Fruit fly (Drosophila melanogaster) whole organism, adult: ENCODE results near the gene tfc.

Source experiments
- CG11617 ChIP-seq: fragments of 200-800 bp; sonication (Bioruptor generic); optimal IDR thresholded peaks from 2 replicates; lab custom pipeline; 2017; ENCODE audit warnings: mild to moderate bottlenecking, missing biosample characterization, missing genetic modification reagents, missing genetic modification characterization
- CG12768 ChIP-seq: fragments of 200-800 bp; sonication (Bioruptor generic); optimal IDR thresholded peaks from 2 replicates; lab custom pipeline; 2017; ENCODE audit warnings: missing biosample characterization, missing genetic modification characterization, mild to moderate bottlenecking, moderate library complexity, missing genetic modification reagents
- CG33017 ChIP-seq: fragments of 200-800 bp; sonication (Bioruptor generic); optimal IDR thresholded peaks from 2 replicates; lab custom pipeline; 2018; ENCODE audit warnings: missing biosample characterization, mild to moderate bottlenecking, missing genetic modification characterization, moderate library complexity
- CG5204 ChIP-seq: fragments of 200-800 bp; sonication (Bioruptor generic); optimal IDR thresholded peaks from 2 replicates; lab custom pipeline; 2016; ENCODE audit warnings: missing biosample characterization, missing genetic modification characterization
- CG7101 ChIP-seq: fragments of 200-800 bp; sonication (Bioruptor generic); optimal IDR thresholded peaks from 2 replicates; lab custom pipeline; 2018; ENCODE audit warnings: missing biosample characterization, mild to moderate bottlenecking, missing genetic modification characterization, moderate library complexity
- Clk ChIP-seq: fragments of 200-800 bp; sonication (Bioruptor generic); optimal IDR thresholded peaks from 2 replicates; lab custom pipeline; 2017; ENCODE audit warnings: missing biosample characterization, missing genetic modification characterization
- Crg-1 ChIP-seq: fragments of 200-800 bp; sonication (Bioruptor generic); optimal IDR thresholded peaks from 2 replicates; lab custom pipeline; 2016; ENCODE audit warnings: missing biosample characterization, missing genetic modification characterization
- bab1 ChIP-seq: fragments of 200-800 bp; sonication (Bioruptor generic); optimal IDR thresholded peaks from 3 replicates; lab custom pipeline; 2019; ENCODE audit warnings: missing biosample characterization, mild to moderate bottlenecking, missing genetic modification characterization, moderate library complexity
- pad ChIP-seq: fragments of 200-800 bp; sonication (Bioruptor generic); optimal IDR thresholded peaks from 3 replicates; lab custom pipeline; 2017; ENCODE audit warnings: missing biosample characterization, missing genetic modification characterization, mild to moderate bottlenecking, moderate library complexity, missing genetic modification reagents
- toe ChIP-seq: fragments of 200-800 bp; sonication (Bioruptor generic); optimal IDR thresholded peaks from 2 replicates; lab custom pipeline; 2016; ENCODE audit warnings: missing biosample characterization, missing genetic modification characterization

DNA sequence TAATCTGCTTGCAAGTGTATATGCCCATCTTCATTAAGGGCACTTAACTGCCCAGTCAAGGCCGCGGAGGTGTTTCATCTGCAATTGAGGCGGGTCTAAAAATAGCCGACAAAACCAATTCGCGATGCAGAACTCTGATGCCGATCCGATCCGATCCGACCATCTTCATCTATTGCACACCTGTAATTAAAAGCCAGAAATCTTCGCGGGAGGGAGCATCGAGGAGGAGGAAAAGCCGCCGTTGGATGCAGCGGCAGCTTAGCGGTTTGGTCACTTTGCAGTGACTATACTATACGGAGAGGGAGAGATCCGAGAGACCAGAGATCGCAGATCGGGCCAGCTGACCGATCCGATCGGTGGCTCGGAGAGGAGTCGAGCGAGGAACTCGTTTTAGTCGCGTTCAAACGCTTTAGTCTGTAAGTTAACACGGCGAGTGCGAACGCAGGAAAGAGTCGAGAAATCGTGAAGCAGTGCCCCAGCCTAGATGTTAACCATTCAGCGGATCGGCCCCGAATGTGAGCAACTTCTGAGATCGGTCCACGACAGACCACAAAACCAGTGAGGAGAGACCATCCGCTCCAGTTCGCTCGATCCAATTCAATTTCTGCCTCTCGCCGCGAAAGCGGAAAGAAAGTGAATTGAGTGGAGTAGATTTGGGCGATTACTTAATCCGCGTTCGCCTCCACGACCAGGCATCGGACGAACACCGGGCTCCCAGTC lies at the start of gene tfc:
- no peak for TF ChIP-seq CG7101 (tag; lab: Kevin White, UChicago)
- TF ChIP-seq Crg-1 (GFP tag; lab: Kevin White, UChicago) = no peak
- no peak for TF ChIP-seq pad (GFP tag; lab: Kevin White, UChicago)
- TF ChIP-seq bab1 (GFP tag; lab: Kevin White, UChicago) = no peak
- TF ChIP-seq CG11617 (GFP tag; lab: Kevin White, UChicago) = no peak
- no peak for TF ChIP-seq CG33017 (tag; lab: Kevin White, UChicago)
- no peak for TF ChIP-seq Clk (GFP tag; lab: Kevin White, UChicago)
- TF ChIP-seq CG5204 = no peak
- no peak for TF ChIP-seq CG12768 (GFP tag; lab: Kevin White, UChicago)
- no peak for TF ChIP-seq toe (GFP tag; lab: Kevin White, UChicago)
